Worm (Caenorhabditis elegans) whole organism, L4 larva: Measurements from ENCODE around the gene ftn-1.
A peak's percentile ranks its signal among the peaks of the same experiment; 100 is the strongest.

Experiments
- D1046.2 ChIP-seq: fragments of 200-800 bp; sonication (Bioruptor generic); IDR thresholded peaks from 2 replicates; pipeline ENCODE4 v1.3.6; 2022; ENCODE audit warnings: missing genetic modification characterization, missing compliant biosample characterization
- F44E2.7 ChIP-seq: fragments of 200-800 bp; sonication (Bioruptor generic); IDR thresholded peaks from 2 replicates; pipeline ENCODE4 v2.1.2; 2022; ENCODE audit warnings: missing genetic modification characterization, missing compliant biosample characterization
- T20F7.1 ChIP-seq: fragments of 200-800 bp; sonication (Bioruptor generic); optimal IDR thresholded peaks from 2 replicates; lab custom pipeline; 2018; ENCODE audit warnings: mild to moderate bottlenecking, missing genetic modification characterization, missing compliant biosample characterization
- Y5F2A.4 ChIP-seq: fragments of 200-800 bp; sonication (Bioruptor generic); optimal IDR thresholded peaks from 2 replicates; lab custom pipeline; 2018; ENCODE audit warnings: mild to moderate bottlenecking, missing genetic modification characterization, missing compliant biosample characterization
- Y75B8A.6 ChIP-seq: fragments of 200-800 bp; sonication (Bioruptor generic); IDR thresholded peaks from 2 replicates; pipeline ENCODE4 v1.3.6; 2022; ENCODE audit warnings: missing genetic modification reagents, missing genetic modification characterization, missing compliant biosample characterization
- ceh-44 ChIP-seq: fragments of 200-800 bp; sonication (Bioruptor generic); IDR thresholded peaks from 2 replicates; pipeline ENCODE4 v1.3.6; 2022; ENCODE audit warnings: missing genetic modification reagents, missing genetic modification characterization, missing compliant biosample characterization
- ceh-62 ChIP-seq: sonication (generic microtip); optimal IDR thresholded peaks from 2 replicates; lab custom pipeline; 2017; ENCODE audit warnings: missing biosample characterization, missing genetic modification characterization
- ceh-82 ChIP-seq: sonication (generic microtip); optimal IDR thresholded peaks from 2 replicates; lab custom pipeline; 2017; ENCODE audit warnings: missing biosample characterization, missing genetic modification characterization
- ctbp-1 ChIP-seq: fragments of 200-800 bp; sonication (Bioruptor generic); IDR thresholded peaks from 2 replicates; pipeline ENCODE4 v1.3.6; 2022; ENCODE audit warnings: missing genetic modification reagents, missing genetic modification characterization, missing compliant biosample characterization
- daf-16 ChIP-seq, 3 experiments: sonication (generic microtip); optimal IDR thresholded peaks; 2 replicates each; lab custom pipeline; 2016 to 2017; ENCODE audit warnings: missing genetic modification characterization in 3 of 3, missing genetic modification reagents in 3 of 3, mild to moderate bottlenecking in 2 of 3, missing compliant biosample characterization in 2 of 3, missing biosample characterization in 1 of 3, moderate library complexity in 1 of 3
- daf-19 ChIP-seq: fragments of 200-800 bp; sonication (Bioruptor generic); conservative IDR thresholded peaks from 2 replicates; pipeline ENCODE4 v1.3.6; 2022; ENCODE audit warnings: missing genetic modification characterization, missing compliant biosample characterization
- daf-8 ChIP-seq: fragments of 200-800 bp; sonication (Bioruptor generic); IDR thresholded peaks from 2 replicates; pipeline ENCODE4 v1.3.6; 2022; ENCODE audit warnings: missing genetic modification characterization, missing compliant biosample characterization
- dmd-6 ChIP-seq: fragments of 200-800 bp; sonication (Bioruptor generic); IDR thresholded peaks from 2 replicates; pipeline ENCODE4 v1.3.6; 2022; ENCODE audit warnings: missing genetic modification reagents, missing genetic modification characterization, missing compliant biosample characterization
- gei-8 ChIP-seq: fragments of 200-800 bp; sonication (Bioruptor generic); optimal IDR thresholded peaks from 2 replicates; lab custom pipeline; 2018; ENCODE audit warnings: mild to moderate bottlenecking, missing genetic modification characterization, missing compliant biosample characterization
- hlh-30 ChIP-seq: sonication (generic microtip); optimal IDR thresholded peaks from 2 replicates; lab custom pipeline; 2017; ENCODE audit warnings: antibody characterized with exemption, mild to moderate bottlenecking, missing genetic modification characterization, missing compliant biosample characterization; ENCODE audit not compliant: insufficient read depth
- lin-29 ChIP-seq: fragments of 200-800 bp; sonication (Bioruptor generic); IDR thresholded peaks from 2 replicates; pipeline ENCODE4 v1.3.6; 2022; ENCODE audit warnings: missing genetic modification reagents, missing genetic modification characterization, missing compliant biosample characterization
- lin-39 ChIP-seq: fragments of 150-350 bp; optimal IDR thresholded peaks from 2 replicates; lab custom pipeline; 2014; ENCODE audit warnings: missing biosample characterization, missing genetic modification reagents, missing genetic modification characterization
- madf-9 ChIP-seq: fragments of 200-800 bp; sonication (Bioruptor generic); conservative IDR thresholded peaks from 2 replicates; pipeline ENCODE4 v1.3.6; 2022; ENCODE audit warnings: missing genetic modification reagents, missing genetic modification characterization, missing compliant biosample characterization
- mdt-29 ChIP-seq: fragments of 200-800 bp; sonication (Bioruptor generic); IDR thresholded peaks from 2 replicates; pipeline ENCODE4 v1.3.6; 2022; ENCODE audit warnings: missing genetic modification reagents, missing genetic modification characterization, missing compliant biosample characterization
- mep-1 ChIP-seq: fragments of 150-350 bp; sonication (generic microtip); optimal IDR thresholded peaks from 3 replicates; lab custom pipeline; 2014; ENCODE audit warnings: missing biosample characterization, missing genetic modification characterization
- mxl-3 ChIP-seq: fragments of 200-800 bp; sonication (Bioruptor generic); optimal IDR thresholded peaks from 2 replicates; lab custom pipeline; 2018; ENCODE audit warnings: mild to moderate bottlenecking, missing genetic modification characterization, missing compliant biosample characterization
- nhr-111 ChIP-seq: fragments of 200-800 bp; sonication (Bioruptor generic); optimal IDR thresholded peaks from 2 replicates; lab custom pipeline; 2018; ENCODE audit warnings: mild to moderate bottlenecking, missing genetic modification characterization, missing compliant biosample characterization
- nhr-48 ChIP-seq: sonication (generic microtip); optimal IDR thresholded peaks from 2 replicates; lab custom pipeline; 2016; ENCODE audit warnings: mild to moderate bottlenecking, missing genetic modification characterization, missing compliant biosample characterization
- nhr-77 ChIP-seq: fragments of 150-350 bp; optimal IDR thresholded peaks from 2 replicates; lab custom pipeline; 2014; ENCODE audit warnings: missing biosample characterization, missing genetic modification characterization
- saeg-2 ChIP-seq: fragments of 200-800 bp; sonication (Bioruptor generic); IDR thresholded peaks from 2 replicates; pipeline ENCODE4 v1.3.6; 2022; ENCODE audit warnings: missing genetic modification reagents, missing genetic modification characterization, missing compliant biosample characterization
- set-16 ChIP-seq: fragments of 200-800 bp; sonication (Bioruptor generic); IDR thresholded peaks from 2 replicates; pipeline ENCODE4 v1.3.6; 2022; ENCODE audit warnings: missing genetic modification reagents, missing genetic modification characterization, missing compliant biosample characterization
- skn-1 ChIP-seq: fragments of 150-350 bp; optimal IDR thresholded peaks from 2 replicates; lab custom pipeline; 2014; ENCODE audit warnings: missing biosample characterization, missing genetic modification characterization
- snpc-1.2 ChIP-seq: fragments of 200-800 bp; sonication (Bioruptor generic); IDR thresholded peaks from 2 replicates; pipeline ENCODE4 v1.3.6; 2022; ENCODE audit warnings: missing genetic modification reagents, missing genetic modification characterization, missing compliant biosample characterization
- snpc-4 ChIP-seq: fragments of 150-350 bp; optimal IDR thresholded peaks from 2 replicates; lab custom pipeline; 2014; ENCODE audit warnings: missing biosample characterization, missing genetic modification characterization
- spr-3 ChIP-seq: fragments of 200-800 bp; sonication (Bioruptor generic); optimal IDR thresholded peaks from 2 replicates; lab custom pipeline; 2018; ENCODE audit warnings: mild to moderate bottlenecking, missing genetic modification characterization, missing compliant biosample characterization
- tra-1 ChIP-seq: fragments of 200-800 bp; sonication (Bioruptor generic); IDR thresholded peaks from 2 replicates; pipeline ENCODE4 v1.3.6; 2022; ENCODE audit warnings: missing genetic modification reagents, missing genetic modification characterization, missing compliant biosample characterization
- unc-130 ChIP-seq: sonication (generic microtip); optimal IDR thresholded peaks from 2 replicates; lab custom pipeline; 2016; ENCODE audit warnings: missing genetic modification reagents, missing genetic modification characterization, missing compliant biosample characterization
- vab-7 ChIP-seq: fragments of 200-800 bp; sonication (Bioruptor generic); IDR thresholded peaks from 2 replicates; pipeline ENCODE4 v1.3.6; 2022; ENCODE audit warnings: missing genetic modification reagents, missing genetic modification characterization, missing compliant biosample characterization
- zfp-3 ChIP-seq: fragments of 200-800 bp; sonication (Bioruptor generic); conservative IDR thresholded peaks from 2 replicates; pipeline ENCODE4 v1.3.6; 2022; ENCODE audit warnings: missing genetic modification reagents, missing genetic modification characterization, missing compliant biosample characterization
- zip-2 ChIP-seq: fragments of 150-350 bp; optimal IDR thresholded peaks from 2 replicates; lab custom pipeline; 2014; ENCODE audit warnings: missing biosample characterization, missing genetic modification characterization

ftn-1 gene

DNA sequence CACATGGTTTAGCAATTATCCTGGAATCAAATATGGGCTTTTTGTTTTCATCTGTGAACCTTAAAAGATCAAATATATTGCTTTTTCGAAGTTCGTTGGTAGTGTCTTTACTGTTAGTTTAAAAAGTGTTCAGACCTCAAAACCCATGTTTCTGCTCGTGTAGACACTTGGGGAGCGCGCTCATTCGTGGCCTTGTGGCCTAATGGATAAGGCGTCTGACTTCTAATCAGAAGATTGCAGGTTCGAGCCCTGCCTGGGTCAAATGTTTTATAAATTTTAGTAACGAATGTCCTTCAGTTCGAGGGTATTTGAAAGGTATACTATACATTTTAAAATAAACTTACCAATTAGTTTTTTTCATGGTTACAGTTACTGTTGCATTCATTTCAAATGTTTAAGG, 41.2 kb downstream of the ftn-1 start:
- TF ChIP-seq zfp-3 (no peak), ceh-44 (GFP tag; lab: Robert Waterston, UW) (0 out of 2 replicates have a peak, but pooled peaks have one; percentile 3), vab-7 (GFP tag; lab: Robert Waterston, UW) (no peak)

DNA sequence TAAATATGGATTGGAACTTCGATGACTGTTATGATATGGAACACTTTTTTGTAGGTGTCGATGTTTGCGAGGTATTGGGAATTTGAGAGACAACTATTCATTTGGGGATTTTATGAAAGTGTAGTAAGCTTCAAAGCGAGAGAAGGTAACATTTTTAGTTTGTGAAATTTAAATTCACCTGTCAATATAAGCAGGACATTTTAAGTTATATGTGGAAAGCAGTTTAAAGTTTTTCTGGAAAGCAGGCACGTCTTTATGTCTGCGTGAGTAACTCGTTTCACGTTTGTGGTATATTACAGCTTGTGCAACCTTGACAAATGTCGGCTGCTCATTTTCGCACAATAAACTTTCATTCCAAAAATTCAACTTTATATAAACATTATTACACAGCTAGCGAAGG, 43.1 kb downstream of the ftn-1 start, which contains the start of gene srh-229:
Gene srh-229 (minus strand): TSS at position 101 of the 400 bp plus-strand sequence.
- TF ChIP-seq F44E2.7 (GFP tag; lab: Robert Waterston, UW) = no peak
- TF ChIP-seq mdt-29 (GFP tag; lab: Robert Waterston, UW) = no peak
- TF ChIP-seq set-16 (GFP tag; lab: Robert Waterston, UW) = no peak
- no peak for TF ChIP-seq dmd-6
- no peak for TF ChIP-seq vab-7 (GFP tag; lab: Robert Waterston, UW)
- TF ChIP-seq daf-16 (GFP tag; optimal IDR thresholded peaks at IDR 0.05; lab: Kevin White, UChicago) = no peak
- TF ChIP-seq daf-16 (tag; optimal IDR thresholded peaks at IDR 0.05; lab: Kevin White, UChicago) = no peak
- no peak for TF ChIP-seq D1046.2 (GFP tag; lab: Robert Waterston, UW)
- no peak for TF ChIP-seq mep-1 (tag; lab: Kevin White, UChicago)
- TF ChIP-seq tra-1 (GFP tag; lab: Robert Waterston, UW) = no peak

DNA sequence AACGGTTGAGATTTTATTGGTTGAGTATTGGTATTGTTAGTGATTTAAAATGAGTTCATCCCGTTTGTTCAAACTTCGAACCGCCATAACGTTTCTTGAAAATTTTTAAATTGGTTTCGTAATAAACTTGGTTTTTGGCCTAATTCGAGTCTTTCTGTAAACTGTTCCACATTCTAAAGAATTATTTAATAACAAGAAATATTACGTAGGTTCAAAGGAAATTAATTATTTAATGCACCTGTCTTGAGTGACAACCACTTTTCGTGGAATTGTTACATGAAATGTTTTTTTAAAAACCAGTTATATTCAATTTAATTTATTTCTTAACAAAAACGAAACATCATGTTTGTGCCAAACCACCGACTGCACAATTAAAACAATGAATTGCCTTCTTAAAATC, 46.2 kb downstream of the ftn-1 start:
- no peak for TF ChIP-seq daf-8 (GFP tag; lab: Robert Waterston, UW)
- TF ChIP-seq spr-3 (GFP tag; lab: Kevin White, UChicago) = no peak
- TF ChIP-seq mdt-29 (GFP tag; lab: Robert Waterston, UW) = no peak
- no peak for TF ChIP-seq snpc-1.2 (GFP tag; lab: Robert Waterston, UW)
- TF ChIP-seq zip-2 (tag; lab: Kevin White, UChicago) = no peak
- TF ChIP-seq ceh-62 (tag; lab: Kevin White, UChicago) = no peak
- TF ChIP-seq hlh-30 = no peak
- no peak for TF ChIP-seq Y75B8A.6
- TF ChIP-seq saeg-2 (GFP tag; lab: Robert Waterston, UW) = no peak
- no peak for TF ChIP-seq nhr-48 (tag; lab: Kevin White, UChicago)
- TF ChIP-seq snpc-4 (tag; lab: Kevin White, UChicago) = no peak
- no peak for TF ChIP-seq ceh-82 (tag; lab: Kevin White, UChicago)
- no peak for TF ChIP-seq madf-9 (GFP tag; lab: Robert Waterston, UW)

DNA sequence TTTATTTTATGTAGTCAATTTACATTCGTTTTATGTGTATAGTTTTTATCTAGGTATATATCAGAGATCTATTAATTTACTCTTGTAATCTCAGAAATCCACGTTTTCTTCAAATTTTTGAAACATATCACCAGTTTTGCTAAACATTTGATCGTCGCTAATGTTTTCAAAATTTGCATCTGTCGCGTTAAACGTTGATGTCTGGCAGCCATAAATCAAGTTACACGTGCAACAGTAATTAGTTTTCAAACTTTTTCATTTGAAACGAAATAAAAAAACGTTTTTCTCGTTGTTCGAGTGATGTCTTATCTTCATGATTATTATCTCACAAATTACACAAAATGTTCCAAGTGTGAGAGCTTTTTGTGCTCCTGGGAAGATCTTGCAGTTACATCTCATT, 49.9 kb downstream of the ftn-1 start, which contains the start of gene srh-79:
Gene srh-79 (plus strand): TSS at position 301 of the 400 bp plus-strand sequence.
- TF ChIP-seq saeg-2 (GFP tag; lab: Robert Waterston, UW) = no peak
- TF ChIP-seq lin-39 (tag; lab: Kevin White, UChicago) = no peak
- no peak for TF ChIP-seq unc-130 (GFP tag; lab: Kevin White, UChicago)
- TF ChIP-seq nhr-77 (tag; lab: Kevin White, UChicago) = no peak
- no peak for TF ChIP-seq vab-7 (GFP tag; lab: Robert Waterston, UW)
- no peak for TF ChIP-seq gei-8 (GFP tag; lab: Kevin White, UChicago)
- TF ChIP-seq nhr-111 (GFP tag; lab: Kevin White, UChicago) = no peak
- no peak for TF ChIP-seq lin-29 (GFP tag; lab: Robert Waterston, UW)
- TF ChIP-seq ctbp-1 (GFP tag; lab: Robert Waterston, UW) = no peak
- no peak for TF ChIP-seq skn-1 (tag; lab: Kevin White, UChicago)
- no peak for TF ChIP-seq zfp-3
- no peak for TF ChIP-seq dmd-6
- no peak for TF ChIP-seq daf-19 (GFP tag; lab: Robert Waterston, UW)
- no peak for TF ChIP-seq mxl-3
- TF ChIP-seq T20F7.1 = no peak
- no peak for TF ChIP-seq Y5F2A.4
- TF ChIP-seq D1046.2 (GFP tag; lab: Robert Waterston, UW) = no peak
